Worm (Caenorhabditis elegans): Measurements from ENCODE around the gene dop-2.

DNA sequence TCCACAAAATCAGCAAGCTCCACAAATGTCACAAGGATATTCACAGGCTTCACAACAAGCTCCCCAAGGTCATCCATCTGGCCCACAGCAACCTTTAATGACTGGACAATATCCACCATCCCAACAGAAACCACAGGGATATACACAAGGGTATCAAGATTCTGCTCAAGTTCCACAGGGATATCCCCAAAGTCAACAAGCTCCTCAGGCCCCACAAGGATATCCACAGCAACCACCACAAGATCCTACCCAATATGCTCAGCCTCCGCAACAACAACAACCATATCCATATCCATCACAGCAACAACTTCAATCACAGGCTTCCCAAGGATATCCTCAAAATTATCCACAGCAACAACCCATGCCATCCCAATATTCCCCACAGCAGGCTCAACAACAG is 8.3 kb downstream of the dop-2 start:
- TF ChIP-seq zag-1 (tag; optimal IDR thresholded peaks at IDR 0.05) (no peak), mdl-1 (tag; optimal IDR thresholded peaks at IDR 0.05) (no peak), lin-39 (tag; optimal IDR thresholded peaks at IDR 0.05) (no peak), nhr-11 (tag; optimal IDR thresholded peaks at IDR 0.05) (no peak), egl-27 (tag; optimal IDR thresholded peaks at IDR 0.05) (no peak), ceh-82 (tag; optimal IDR thresholded peaks at IDR 0.05) (no peak), nhr-237 (tag; optimal IDR thresholded peaks at IDR 0.05) (no peak), mab-5 (tag; optimal IDR thresholded peaks at IDR 0.05) (no peak), blmp-1 (tag; optimal IDR thresholded peaks at IDR 0.05; ENCODE audit: insufficient read depth) (no peak), mbf-1 (tag; optimal IDR thresholded peaks at IDR 0.05) (no peak), F13H6.1 (tag; optimal IDR thresholded peaks at IDR 0.05) (no peak), unc-55 (GFP tag; optimal IDR thresholded peaks at IDR 0.05) (no peak), skn-1 (tag; optimal IDR thresholded peaks at IDR 0.05) (no peak)

Measured in whole organism, L2 larva.